Worm (Caenorhabditis elegans) whole organism, midembryonic: Measurements from ENCODE around the gene C05E4.12.
A peak's percentile ranks its signal among the peaks of the same experiment; 100 is the strongest.

Experiments
- T22C8.4 ChIP-seq: fragments of 200-800 bp; sonication (Bioruptor generic); IDR thresholded peaks from 2 replicates; pipeline ENCODE4 v1.3.6; 2022; ENCODE audit warnings: missing genetic modification characterization, missing compliant biosample characterization
- cog-1 ChIP-seq: sonication (generic microtip); optimal IDR thresholded peaks from 2 replicates; lab custom pipeline; 2016; ENCODE audit warnings: missing genetic modification characterization, missing compliant biosample characterization
- flt-1 ChIP-seq: fragments of 200-800 bp; sonication (Bioruptor generic); IDR thresholded peaks from 2 replicates; pipeline ENCODE4 v1.3.6; 2022; ENCODE audit warnings: missing genetic modification characterization, missing compliant biosample characterization
- klf-2 ChIP-seq: fragments of 200-800 bp; sonication (Bioruptor generic); conservative IDR thresholded peaks from 2 replicates; pipeline ENCODE4 v1.3.6; 2022; ENCODE audit warnings: missing genetic modification reagents, missing genetic modification characterization, missing compliant biosample characterization
- med-1 ChIP-seq: sonication (generic microtip); optimal IDR thresholded peaks from 2 replicates; lab custom pipeline; 2017; ENCODE audit warnings: missing genetic modification characterization, mild to moderate bottlenecking, missing compliant biosample characterization, antibody characterized with exemption, missing genetic modification reagents; ENCODE audit not compliant: insufficient read depth
- ref-1 ChIP-seq: fragments of 200-800 bp; sonication (Bioruptor generic); conservative IDR thresholded peaks from 2 replicates; pipeline ENCODE4 v1.3.6; 2022; ENCODE audit warnings: missing genetic modification reagents, missing genetic modification characterization, missing compliant biosample characterization
- tab-1 ChIP-seq: fragments of 200-800 bp; sonication (Bioruptor generic); IDR thresholded peaks from 2 replicates; pipeline ENCODE4 v1.3.6; 2022; ENCODE audit warnings: missing genetic modification characterization, missing compliant biosample characterization
- ztf-23 ChIP-seq: fragments of 200-800 bp; sonication (Bioruptor generic); IDR thresholded peaks from 2 replicates; pipeline ENCODE4 v1.3.6; 2022; ENCODE audit warnings: missing genetic modification reagents, missing genetic modification characterization, missing compliant biosample characterization
- ztf-29 ChIP-seq: fragments of 200-800 bp; sonication (Bioruptor generic); IDR thresholded peaks from 2 replicates; pipeline ENCODE4 v1.3.6; 2022; ENCODE audit warnings: missing genetic modification reagents, missing genetic modification characterization, missing compliant biosample characterization

Gene C05E4.12

ce11 chrV:782432-782831, 20.6 kb upstream of the C05E4.12 start, which contains the start of gene srab-16:
Gene srab-16 (plus strand): TSS chrV:782732.
- no peak for TF ChIP-seq ztf-23
- no peak for TF ChIP-seq flt-1 (GFP tag; lab: Robert Waterston, UW)
- TF ChIP-seq cog-1, result no peak
- TF ChIP-seq med-1, result no peak
- TF ChIP-seq ztf-29 (GFP tag; lab: Robert Waterston, UW), result no peak
- TF ChIP-seq T22C8.4 (GFP tag; lab: Robert Waterston, UW), result no peak
- no peak for TF ChIP-seq tab-1 (GFP tag; lab: Robert Waterston, UW)
- TF ChIP-seq ref-1 (GFP tag; lab: Robert Waterston, UW), result no peak
- no peak for TF ChIP-seq klf-2 (GFP tag; lab: Robert Waterston, UW)

- TF ChIP-seq tab-1 (GFP tag; lab: Robert Waterston, UW) (no peak), med-1 (no peak), ref-1 (GFP tag; lab: Robert Waterston, UW) (no peak), ztf-29 (GFP tag; lab: Robert Waterston, UW) (no peak), ztf-23 (no peak), flt-1 (GFP tag; lab: Robert Waterston, UW) (no peak), T22C8.4 (GFP tag; lab: Robert Waterston, UW) (no peak), klf-2 (GFP tag; lab: Robert Waterston, UW) (no peak), cog-1 (no peak)
Observed at ce11 chrV:779999-780398, 18.2 kb upstream of the C05E4.12 start, which contains the start of gene srbc-60. Gene srbc-60 (plus strand): TSS chrV:780299.

DNA sequence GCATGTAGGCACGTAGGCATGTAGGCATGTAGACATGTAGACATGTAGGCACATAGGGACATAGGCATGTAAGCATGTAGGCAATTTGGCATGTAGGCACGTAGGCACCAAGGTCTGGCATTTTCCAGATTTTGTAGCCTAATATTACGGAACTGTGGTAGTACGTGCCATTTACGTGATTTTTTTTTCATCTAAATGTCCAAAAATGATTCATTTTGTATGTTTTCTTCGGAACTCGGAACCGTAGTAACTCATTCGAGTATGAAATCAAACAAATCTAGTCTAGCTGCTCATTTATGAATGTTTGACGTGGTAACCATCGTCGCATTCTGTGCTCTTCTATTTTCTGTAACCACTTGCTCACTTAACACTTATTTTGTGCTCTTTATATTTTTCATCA, 16.6 kb upstream of the C05E4.12 start, which contains the start of gene srbc-59:
TSS of gene srbc-59 (plus strand) at position 301 of the 400 bp plus-strand sequence.
- TF ChIP-seq klf-2 (GFP tag; lab: Robert Waterston, UW), result no peak
- no peak for TF ChIP-seq ztf-29 (GFP tag; lab: Robert Waterston, UW)
- no peak for TF ChIP-seq T22C8.4 (GFP tag; lab: Robert Waterston, UW)

DNA sequence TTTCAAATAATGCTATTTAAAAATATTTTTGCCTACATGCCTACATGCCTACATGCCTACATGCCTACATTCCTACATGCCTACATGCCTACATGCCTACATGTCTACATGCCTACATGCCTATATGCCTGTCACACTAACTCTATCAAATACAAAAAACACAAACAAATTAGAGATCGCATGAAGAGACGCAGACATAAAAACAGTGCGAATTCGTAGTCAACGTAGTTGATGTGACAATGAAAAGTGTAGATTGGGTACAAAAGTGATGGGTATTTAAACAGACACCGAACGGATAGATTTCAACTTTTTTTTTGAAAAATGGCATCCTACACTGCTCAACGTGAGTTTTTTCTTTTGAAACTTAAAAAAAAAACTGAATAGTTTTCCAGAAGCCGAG, 15.5 kb upstream of the C05E4.12 start, which contains the start of gene R09E12.9:
TSS of gene R09E12.9 (plus strand) at position 316 of the 400 bp plus-strand sequence.
- no peak for TF ChIP-seq cog-1
- TF ChIP-seq T22C8.4 (GFP tag; lab: Robert Waterston, UW), result no peak
- TF ChIP-seq ref-1 (GFP tag; lab: Robert Waterston, UW), result no peak
- TF ChIP-seq ztf-23, result no peak
- no peak for TF ChIP-seq klf-2 (GFP tag; lab: Robert Waterston, UW)
- no peak for TF ChIP-seq tab-1 (GFP tag; lab: Robert Waterston, UW)
- TF ChIP-seq ztf-29 (GFP tag; lab: Robert Waterston, UW), result no peak
- no peak for TF ChIP-seq med-1
- no peak for TF ChIP-seq flt-1 (GFP tag; lab: Robert Waterston, UW)

DNA sequence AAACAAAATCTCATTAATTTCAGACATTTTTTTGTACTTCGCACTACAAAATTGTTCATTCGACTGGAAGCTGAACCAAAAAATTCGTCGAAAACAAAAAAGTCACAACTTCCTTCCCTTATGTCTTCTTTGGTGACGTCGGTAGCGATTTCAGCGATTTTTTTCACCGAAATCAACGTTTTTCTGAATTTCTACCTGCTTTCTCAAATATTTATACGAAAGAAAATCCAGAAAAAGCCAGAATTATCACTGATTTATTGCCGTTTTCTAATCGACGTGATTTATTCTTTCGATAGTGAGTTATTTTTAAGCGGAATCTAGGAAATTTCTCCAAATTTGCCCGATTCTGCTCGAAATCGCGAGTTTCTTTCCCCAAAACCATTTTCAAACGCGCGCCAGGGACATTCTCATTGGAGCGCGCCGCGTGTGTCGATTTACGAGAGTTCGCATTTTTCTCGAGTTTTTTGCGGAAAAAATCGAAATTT, 13.1 kb upstream of the C05E4.12 start, which contains the start of gene srbc-58:
TSS of gene srbc-58 (plus strand) at position 121 of the 485 bp plus-strand sequence.
- no peak for TF ChIP-seq flt-1 (GFP tag; lab: Robert Waterston, UW)
- TF ChIP-seq T22C8.4 (GFP tag; lab: Robert Waterston, UW), result no peak
- TF ChIP-seq ztf-23, result no peak
- no peak for TF ChIP-seq tab-1 (GFP tag; lab: Robert Waterston, UW)
- no peak for TF ChIP-seq ref-1 (GFP tag; lab: Robert Waterston, UW)
- TF ChIP-seq med-1, result no peak
- TF ChIP-seq ztf-29 (GFP tag; lab: Robert Waterston, UW), result no peak
- TF ChIP-seq cog-1, result no peak
- no peak for TF ChIP-seq klf-2 (GFP tag; lab: Robert Waterston, UW)

- TF ChIP-seq ztf-29 (GFP tag; lab: Robert Waterston, UW) (no peak), tab-1 (GFP tag; lab: Robert Waterston, UW) (no peak), ztf-23 (no peak), med-1 (no peak), T22C8.4 (GFP tag; lab: Robert Waterston, UW) (no peak), cog-1 (no peak), flt-1 (GFP tag; lab: Robert Waterston, UW) (no peak)
Observed at ce11 chrV:774341-774740, 12.6 kb upstream of the C05E4.12 start.

DNA sequence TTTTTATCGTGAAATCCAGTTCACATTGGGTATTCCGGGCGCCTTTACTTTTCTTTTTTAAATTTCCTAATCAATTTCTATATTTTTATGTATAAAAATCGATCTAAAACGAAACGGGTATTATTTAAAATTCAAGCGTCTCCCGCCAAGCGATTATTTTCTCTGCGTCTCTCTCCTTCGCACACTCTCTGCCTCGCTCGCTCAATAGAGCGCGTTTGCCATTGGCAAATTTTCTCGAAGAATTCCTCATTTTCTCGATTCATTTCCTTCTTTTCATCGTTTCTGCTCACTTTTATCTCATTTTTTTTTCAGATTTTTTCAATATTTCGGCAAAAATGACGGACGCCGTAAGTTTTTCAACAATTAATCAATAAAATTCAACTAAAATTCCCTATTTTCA, 11.5 kb upstream of the C05E4.12 start, which contains the start of gene sti-1:
TSS of gene sti-1 (plus strand) at position 263 of the 400 bp plus-strand sequence.
- peak; percentile 18 for TF ChIP-seq med-1
- peak; percentile 68 for TF ChIP-seq cog-1
- TF ChIP-seq ztf-29 (GFP tag; lab: Robert Waterston, UW), result no peak

- TF ChIP-seq T22C8.4 (GFP tag; lab: Robert Waterston, UW), result no peak
- no peak for TF ChIP-seq ztf-23
- TF ChIP-seq tab-1 (GFP tag; lab: Robert Waterston, UW), result no peak
- TF ChIP-seq ztf-29 (GFP tag; lab: Robert Waterston, UW), result no peak
- no peak for TF ChIP-seq med-1
- no peak for TF ChIP-seq ref-1 (GFP tag; lab: Robert Waterston, UW)
- no peak for TF ChIP-seq cog-1
- no peak for TF ChIP-seq klf-2 (GFP tag; lab: Robert Waterston, UW)
- TF ChIP-seq flt-1 (GFP tag; lab: Robert Waterston, UW), result no peak
Observed at ce11 chrV:772210-772609, 10.4 kb upstream of the C05E4.12 start.

DNA sequence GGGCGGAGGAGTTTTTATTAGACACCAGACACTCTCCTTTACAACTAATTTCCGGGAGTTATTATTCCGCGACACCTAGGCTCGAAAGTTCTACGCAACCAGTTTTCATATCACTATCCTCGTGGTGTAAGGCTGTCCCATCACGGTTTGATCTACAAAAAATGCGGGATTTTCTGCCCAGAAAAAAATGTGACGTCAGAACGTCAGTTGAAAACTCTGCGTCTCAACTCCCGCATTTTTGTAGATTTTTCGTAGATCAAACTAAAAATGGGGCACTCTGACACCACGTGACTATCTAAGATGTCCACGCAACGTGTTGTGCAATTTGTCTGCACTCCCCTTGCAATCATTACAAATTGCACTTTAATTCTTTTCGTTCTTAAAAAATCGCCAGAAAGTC, 3.0 kb upstream of the C05E4.12 start, which contains the start of gene str-238:
TSS of gene str-238 (plus strand) at position 301 of the 400 bp plus-strand sequence.
- TF ChIP-seq cog-1, result no peak
- no peak for TF ChIP-seq T22C8.4 (GFP tag; lab: Robert Waterston, UW)

ce11 chrV:762340-762739, 558 bp upstream of the C05E4.12 start, which contains the start of gene srp-2:
Gene srp-2 (plus strand): TSS chrV:762640.
- TF ChIP-seq ztf-23 (no peak), tab-1 (GFP tag; lab: Robert Waterston, UW) (no peak), cog-1 (no peak), klf-2 (GFP tag; lab: Robert Waterston, UW) (no peak), ref-1 (GFP tag; lab: Robert Waterston, UW) (no peak), flt-1 (GFP tag; lab: Robert Waterston, UW) (no peak), T22C8.4 (GFP tag; lab: Robert Waterston, UW) (no peak), ztf-29 (GFP tag; lab: Robert Waterston, UW) (no peak), med-1 (no peak)
